Fruit fly (Drosophila melanogaster): ENCODE data around the gene Mbs.

DNA sequence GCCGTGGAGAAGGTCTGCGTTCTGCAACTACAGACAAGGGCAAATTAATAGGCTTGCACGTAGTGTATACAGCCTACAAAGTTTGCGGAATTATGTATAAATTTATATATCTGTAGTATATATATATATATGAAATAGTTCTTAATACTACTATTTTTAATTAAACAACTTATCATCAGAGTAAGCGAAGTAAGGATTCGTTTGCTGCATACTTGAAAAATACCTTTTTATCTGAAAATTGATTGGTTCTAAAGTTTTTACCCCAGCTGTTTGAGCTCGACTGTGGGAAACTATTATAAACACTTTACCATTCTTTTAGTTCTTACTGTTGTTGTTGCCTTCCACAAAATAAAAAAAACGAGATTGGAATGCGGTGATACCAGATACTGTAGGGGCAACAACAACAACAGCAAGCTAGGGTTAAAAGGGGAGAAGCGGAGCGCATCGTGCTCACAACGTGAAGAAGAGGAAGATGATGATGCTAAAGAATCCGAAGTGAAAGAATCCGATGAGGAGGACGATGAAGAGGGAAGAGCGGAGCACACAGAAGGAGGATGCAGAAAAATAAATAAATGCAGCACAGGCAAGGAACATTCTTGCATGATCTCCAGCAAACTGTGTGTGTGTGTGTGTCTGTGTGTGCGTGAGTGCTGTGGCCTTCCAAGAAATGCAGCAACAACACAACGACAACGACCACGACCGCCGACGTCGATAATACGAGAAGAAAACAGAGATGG lies 8.5 kb upstream of the Mbs start:
- TF ChIP-seq pan (optimal IDR thresholded peaks at IDR 0.05), result no peak
- no peak for TF ChIP-seq Dll (optimal IDR thresholded peaks at IDR 0.05)
- TF ChIP-seq usp (GFP tag; optimal IDR thresholded peaks at IDR 0.05), result no peak
- TF ChIP-seq EcR (GFP tag; optimal IDR thresholded peaks at IDR 0.05), result peak in 1 of 2 experiments; percentile 63
